Worm (Caenorhabditis elegans): Measurements from ENCODE around the gene sul-1.

- TF ChIP-seq nhr-237 (tag; optimal IDR thresholded peaks at IDR 0.05), result no peak
- no peak for TF ChIP-seq nhr-12 (tag; optimal IDR thresholded peaks at IDR 0.05)
- no peak for TF ChIP-seq aly-2 (tag; optimal IDR thresholded peaks at IDR 0.05)
- no peak for TF ChIP-seq ceh-16 (tag; optimal IDR thresholded peaks at IDR 0.05)
- TF ChIP-seq unc-62 (GFP tag; optimal IDR thresholded peaks at IDR 0.05), result no peak
- TF ChIP-seq jun-1 (tag; optimal IDR thresholded peaks at IDR 0.05), result no peak
- TF ChIP-seq ceh-9 (tag; optimal IDR thresholded peaks at IDR 0.05), result no peak
- no peak for TF ChIP-seq eor-1 (tag; optimal IDR thresholded peaks at IDR 0.05)
- no peak for TF ChIP-seq fos-1 (tag; optimal IDR thresholded peaks at IDR 0.05)
- TF ChIP-seq fkh-10 (GFP tag; optimal IDR thresholded peaks at IDR 0.05), result no peak
- TF ChIP-seq nfya-1 (tag; optimal IDR thresholded peaks at IDR 0.05; ENCODE audit: insufficient read depth), result no peak
- TF ChIP-seq ama-1 (optimal IDR thresholded peaks at IDR 0.05), result no peak
- TF ChIP-seq lin-39 (tag; optimal IDR thresholded peaks at IDR 0.05), result no peak
Measured at ce11 chrX:3270806-3271205, at the start of gene sul-1.
